Worm (Caenorhabditis elegans) whole organism, L3 larva: ENCODE results near the gene C52D10.3.
"Not testable (repeated sequence)": the region's sequence is repeated elsewhere in the genome, so short reads cannot be mapped to it uniquely, and the experiment has no call there.

Experiments
- R02D3.7 ChIP-seq: fragments of 150-350 bp; optimal IDR thresholded peaks from 2 replicates; lab custom pipeline; 2014; ENCODE audit warnings: missing biosample characterization, missing genetic modification characterization
- aly-2 ChIP-seq: fragments of 150-350 bp; optimal IDR thresholded peaks from 2 replicates; lab custom pipeline; 2014; ENCODE audit warnings: missing biosample characterization, missing genetic modification characterization
- ama-1 ChIP-seq: fragments of 150-350 bp; optimal IDR thresholded peaks from 2 replicates; lab custom pipeline; 2018
- ceh-16 ChIP-seq: sonication (generic microtip); optimal IDR thresholded peaks from 2 replicates; lab custom pipeline; 2017; ENCODE audit warnings: missing biosample characterization, missing genetic modification characterization
- ceh-28 ChIP-seq: fragments of 150-350 bp; optimal IDR thresholded peaks from 2 replicates; lab custom pipeline; 2014; ENCODE audit warnings: missing biosample characterization, missing genetic modification reagents, missing genetic modification characterization
- ceh-82 ChIP-seq: fragments of 150-350 bp; optimal IDR thresholded peaks from 2 replicates; lab custom pipeline; 2014; ENCODE audit warnings: missing biosample characterization, missing genetic modification characterization
- ceh-9 ChIP-seq: sonication (generic microtip); optimal IDR thresholded peaks from 2 replicates; lab custom pipeline; 2018; ENCODE audit warnings: missing biosample characterization, missing genetic modification characterization
- daf-12 ChIP-seq: fragments of 150-350 bp; optimal IDR thresholded peaks from 2 replicates; lab custom pipeline; 2014; ENCODE audit warnings: missing biosample characterization, missing genetic modification reagents, missing genetic modification characterization
- egl-5 ChIP-seq: fragments of 150-350 bp; optimal IDR thresholded peaks from 2 replicates; lab custom pipeline; 2017; ENCODE audit warnings: missing biosample characterization, missing genetic modification reagents, missing genetic modification characterization, inconsistent platforms
- elt-1 ChIP-seq: fragments of 150-350 bp; optimal IDR thresholded peaks from 2 replicates; lab custom pipeline; 2014; ENCODE audit warnings: missing biosample characterization, missing genetic modification characterization
- elt-2 ChIP-seq: sonication (generic microtip); optimal IDR thresholded peaks from 2 replicates; lab custom pipeline; 2016; ENCODE audit warnings: missing genetic modification reagents, mild to moderate bottlenecking, missing genetic modification characterization, missing compliant biosample characterization
- fos-1 ChIP-seq: fragments of 150-350 bp; optimal IDR thresholded peaks from 2 replicates; lab custom pipeline; 2014; ENCODE audit warnings: missing biosample characterization, missing genetic modification characterization
- hmg-11 ChIP-seq: sonication (generic microtip); optimal IDR thresholded peaks from 2 replicates; lab custom pipeline; 2016; ENCODE audit warnings: missing genetic modification characterization, missing compliant biosample characterization
- jun-1 ChIP-seq: fragments of 150-350 bp; optimal IDR thresholded peaks from 2 replicates; lab custom pipeline; 2014; ENCODE audit warnings: missing biosample characterization, missing genetic modification reagents, missing genetic modification characterization
- lin-15B ChIP-seq: fragments of 150-350 bp; optimal IDR thresholded peaks from 2 replicates; lab custom pipeline; 2014; ENCODE audit warnings: missing biosample characterization, missing genetic modification characterization
- lin-39 ChIP-seq: fragments of 150-350 bp; optimal IDR thresholded peaks from 2 replicates; lab custom pipeline; 2018; ENCODE audit warnings: missing biosample characterization, missing genetic modification reagents, missing genetic modification characterization
- lsy-12 ChIP-seq: sonication (generic microtip); optimal IDR thresholded peaks from 2 replicates; lab custom pipeline; 2016; ENCODE audit warnings: mild to moderate bottlenecking, missing genetic modification characterization, missing compliant biosample characterization
- mml-1 ChIP-seq: fragments of 150-350 bp; sonication (generic microtip); optimal IDR thresholded peaks from 3 replicates; lab custom pipeline; 2014; ENCODE audit warnings: missing biosample characterization, missing genetic modification characterization
- nhr-237 ChIP-seq: fragments of 150-350 bp; optimal IDR thresholded peaks from 2 replicates; lab custom pipeline; 2014; ENCODE audit warnings: missing biosample characterization, missing genetic modification characterization
- nhr-25 ChIP-seq: sonication (generic microtip); optimal IDR thresholded peaks from 2 replicates; lab custom pipeline; 2017; ENCODE audit warnings: missing biosample characterization, missing genetic modification characterization
- nhr-28 ChIP-seq: fragments of 150-350 bp; optimal IDR thresholded peaks from 2 replicates; lab custom pipeline; 2014; ENCODE audit warnings: missing biosample characterization, missing genetic modification characterization
- nhr-43 ChIP-seq: sonication (generic microtip); optimal IDR thresholded peaks from 2 replicates; lab custom pipeline; 2016; ENCODE audit warnings: mild to moderate bottlenecking, missing genetic modification characterization, missing compliant biosample characterization; ENCODE audit not compliant: poor library complexity, severe bottlenecking
- nhr-67 ChIP-seq: fragments of 150-350 bp; optimal IDR thresholded peaks from 2 replicates; lab custom pipeline; 2014; ENCODE audit warnings: missing biosample characterization, missing genetic modification characterization
- pha-4 ChIP-seq: fragments of 150-350 bp; optimal IDR thresholded peaks from 2 replicates; lab custom pipeline; 2014; ENCODE audit warnings: missing biosample characterization, missing genetic modification reagents, missing genetic modification characterization
- pqm-1 ChIP-seq: fragments of 150-350 bp; optimal IDR thresholded peaks from 2 replicates; lab custom pipeline; 2017; ENCODE audit warnings: missing biosample characterization, missing genetic modification characterization, inconsistent platforms
- sea-2 ChIP-seq: fragments of 150-350 bp; sonication (generic microtip); optimal IDR thresholded peaks from 4 replicates; lab custom pipeline; 2014; ENCODE audit warnings: missing biosample characterization, missing genetic modification reagents, missing genetic modification characterization
- skn-1 ChIP-seq: fragments of 150-350 bp; optimal IDR thresholded peaks from 2 replicates; lab custom pipeline; 2014; ENCODE audit warnings: missing biosample characterization, missing genetic modification characterization
- snpc-4 ChIP-seq: fragments of 150-350 bp; optimal IDR thresholded peaks from 2 replicates; lab custom pipeline; 2014; ENCODE audit warnings: missing biosample characterization, missing genetic modification characterization
- unc-39 ChIP-seq: sonication (generic microtip); optimal IDR thresholded peaks from 4 replicates; lab custom pipeline; 2017; ENCODE audit warnings: missing biosample characterization, missing genetic modification characterization
- unc-62 ChIP-seq: fragments of 150-350 bp; sonication (generic microtip); optimal IDR thresholded peaks from 4 replicates; lab custom pipeline; 2014; ENCODE audit warnings: missing biosample characterization, missing genetic modification reagents, missing genetic modification characterization
- ztf-11 ChIP-seq: fragments of 150-350 bp; optimal IDR thresholded peaks from 2 replicates; lab custom pipeline; 2014; ENCODE audit warnings: missing biosample characterization, missing genetic modification characterization
- ztf-4 ChIP-seq: fragments of 150-350 bp; optimal IDR thresholded peaks from 2 replicates; lab custom pipeline; 2014; ENCODE audit warnings: missing biosample characterization, missing genetic modification characterization

The C52D10.3 gene

DNA sequence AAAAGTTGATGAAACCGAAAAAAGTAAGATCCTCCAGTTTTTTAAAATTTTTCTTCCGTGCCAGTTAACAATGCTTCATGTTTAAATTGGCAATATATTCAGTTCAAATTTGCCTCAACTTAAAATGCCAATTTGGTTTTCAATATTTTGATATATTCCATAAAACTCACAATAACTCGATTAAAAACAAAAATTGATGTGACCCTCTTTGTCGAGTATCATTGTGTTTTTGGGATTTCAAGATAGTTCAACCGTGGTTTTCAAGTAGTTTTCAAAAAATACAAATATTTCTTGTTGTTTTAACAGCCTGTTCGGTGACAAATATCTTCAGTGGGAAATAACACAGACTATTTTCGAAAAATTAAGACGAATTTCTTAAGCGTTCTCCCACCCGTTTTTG, 23.3 kb upstream of the C52D10.3 start:
- TF ChIP-seq ama-1 (no peak), lin-15B (tag; lab: Kevin White, UChicago) (no peak), ceh-82 (tag; lab: Kevin White, UChicago) (no peak), fos-1 (tag; lab: Kevin White, UChicago) (no peak), aly-2 (tag; lab: Kevin White, UChicago) (no peak), lin-39 (tag; lab: Kevin White, UChicago) (no peak), ztf-4 (no peak), ceh-28 (tag; lab: Kevin White, UChicago) (no peak), lsy-12 (tag; lab: Kevin White, UChicago) (no peak), snpc-4 (tag; lab: Kevin White, UChicago) (no peak), ztf-11 (tag; lab: Kevin White, UChicago) (no peak), nhr-25 (no peak), skn-1 (tag; lab: Kevin White, UChicago) (no peak), nhr-28 (no peak), unc-39 (tag; lab: Kevin White, UChicago) (no peak)

DNA sequence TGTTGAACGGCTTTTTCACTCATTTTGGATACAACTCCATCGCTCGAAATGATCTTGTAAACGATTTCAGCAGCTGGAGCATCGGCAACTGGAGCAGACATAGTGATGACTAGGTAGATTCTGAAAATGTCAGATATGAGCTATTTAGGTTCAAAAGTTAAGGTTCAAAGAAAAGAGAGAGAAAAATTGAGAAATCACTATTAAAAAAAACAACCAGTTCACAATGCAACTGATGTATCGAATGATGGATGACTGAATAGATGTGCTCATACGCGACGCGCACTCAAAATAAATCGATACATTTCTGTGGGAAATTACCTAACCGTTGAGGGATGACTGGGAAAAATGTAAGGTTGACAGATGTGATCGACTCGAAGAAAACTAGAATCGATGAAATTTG, 13.8 kb upstream of the C52D10.3 start, which contains the start of gene skr-13:
skr-13 (minus strand) TSS at position 101 of the 400 bp plus-strand sequence.
- no peak for TF ChIP-seq daf-12 (tag; lab: Kevin White, UChicago)
- no peak for TF ChIP-seq nhr-25

DNA sequence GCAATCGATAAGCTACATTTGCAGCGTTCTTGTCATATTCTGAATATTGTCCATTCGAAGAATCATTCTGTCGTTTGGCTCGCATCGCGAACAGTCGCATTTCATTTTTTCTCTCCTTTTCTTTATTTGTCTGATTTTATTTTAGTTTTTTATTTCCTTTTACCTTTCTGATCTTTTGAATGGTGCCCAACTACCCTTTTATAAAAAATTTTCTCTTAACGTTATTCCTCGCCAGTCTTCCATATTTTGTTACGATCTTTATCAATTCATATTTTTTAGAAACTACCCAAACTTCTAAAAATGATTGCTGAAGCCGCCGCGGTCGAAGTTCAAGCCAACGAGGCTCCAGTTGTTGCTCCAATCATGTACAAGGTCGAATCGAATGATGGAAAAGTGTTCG, 13.0 kb upstream of the C52D10.3 start, which contains the start of gene skr-9:
skr-9 (plus strand) TSS at position 301 of the 400 bp plus-strand sequence.
- not testable (repeated sequence) for TF ChIP-seq ztf-11, egl-5, pqm-1 (tag; lab: Kevin White, UChicago)

DNA sequence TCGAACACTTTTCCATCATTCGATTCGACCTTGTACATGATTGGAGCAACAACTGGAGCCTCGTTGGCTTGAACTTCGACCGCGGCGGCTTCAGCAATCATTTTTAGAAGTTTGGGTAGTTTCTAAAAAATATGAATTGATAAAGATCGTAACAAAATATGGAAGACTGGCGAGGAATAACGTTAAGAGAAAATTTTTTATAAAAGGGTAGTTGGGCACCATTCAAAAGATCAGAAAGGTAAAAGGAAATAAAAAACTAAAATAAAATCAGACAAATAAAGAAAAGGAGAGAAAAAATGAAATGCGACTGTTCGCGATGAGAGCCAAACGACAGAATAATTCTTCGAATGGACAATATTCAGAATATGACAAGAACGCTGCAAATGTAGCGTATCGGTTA, 10.5 kb upstream of the C52D10.3 start, which contains the start of gene skr-8:
skr-8 (minus strand) TSS at position 101 of the 400 bp plus-strand sequence.
- not testable (repeated sequence) for TF ChIP-seq ceh-16 (tag; lab: Kevin White, UChicago); fos-1 (tag; lab: Kevin White, UChicago); nhr-28

DNA sequence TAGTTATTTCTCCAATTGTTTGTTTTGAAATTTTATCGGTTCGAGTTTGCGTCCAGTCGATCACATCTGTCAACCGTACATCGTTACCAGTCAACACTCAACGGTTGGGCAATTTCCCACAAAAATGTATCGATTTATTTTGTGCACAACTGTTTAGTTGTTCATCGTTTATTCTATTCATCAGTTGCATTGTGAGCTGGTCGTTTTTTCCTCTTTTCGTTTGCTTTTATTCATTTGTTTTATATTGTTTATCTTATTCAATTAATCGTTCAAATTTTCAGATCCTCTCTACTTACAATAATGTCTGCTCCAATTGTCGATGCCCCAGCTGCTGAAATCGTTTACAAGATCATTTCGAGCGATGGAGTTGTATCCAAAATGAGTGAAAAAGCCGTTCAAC, 9.3 kb upstream of the C52D10.3 start, which contains the start of gene skr-12:
skr-12 (plus strand) TSS at position 301 of the 400 bp plus-strand sequence.
- TF ChIP-seq R02D3.7 (no peak), fos-1 (tag; lab: Kevin White, UChicago) (no peak), pha-4 (tag; lab: Kevin White, UChicago) (no peak), unc-62 (GFP tag; lab: Kevin White, UChicago) (no peak), nhr-237 (no peak), hmg-11 (tag; lab: Kevin White, UChicago) (no peak), nhr-67 (tag; lab: Kevin White, UChicago) (no peak), snpc-4 (tag; lab: Kevin White, UChicago) (no peak), nhr-28 (no peak), mml-1 (no peak), nhr-43 (tag; lab: Kevin White, UChicago) (no peak)

DNA sequence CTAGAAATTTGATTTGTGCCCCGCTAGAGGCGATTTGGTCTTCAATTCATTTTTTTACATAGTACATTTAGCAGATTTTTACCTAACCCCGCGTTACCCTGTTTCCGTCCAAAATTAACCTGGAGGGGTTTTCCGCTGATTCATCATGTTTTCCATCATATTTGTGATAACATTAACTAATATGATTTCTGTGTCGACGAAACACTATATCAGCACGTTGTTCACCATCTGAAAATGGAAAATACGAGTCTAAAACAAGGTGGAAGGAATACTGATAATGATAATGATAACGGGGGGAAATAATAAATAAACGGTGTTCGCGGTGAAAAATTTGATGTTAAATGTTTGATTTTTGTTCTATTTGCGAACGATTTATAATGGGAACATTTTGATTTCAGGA, 4.5 kb upstream of the C52D10.3 start:
- TF ChIP-seq ama-1 = no peak
- no peak for TF ChIP-seq hmg-11 (tag; lab: Kevin White, UChicago)
- no peak for TF ChIP-seq sea-2 (GFP tag; lab: Kevin White, UChicago)
- TF ChIP-seq pha-4 (tag; lab: Kevin White, UChicago) = peak; percentile 80
- no peak for TF ChIP-seq elt-1
- TF ChIP-seq pqm-1 (tag; lab: Kevin White, UChicago) = peak; percentile 98
- peak; percentile 99 for TF ChIP-seq elt-2
- no peak for TF ChIP-seq ceh-9 (tag; lab: Kevin White, UChicago)
- peak; percentile 74 for TF ChIP-seq jun-1 (tag; lab: Kevin White, UChicago)
